Fruit fly (Drosophila melanogaster) whole organism, embryonic: Measurements from ENCODE around the gene Fum1.

Experiments
- Asciz ChIP-seq: fragments of 200-800 bp; sonication (Bioruptor generic); optimal IDR thresholded peaks from 2 replicates; lab custom pipeline; 2017; ENCODE audit warnings: missing biosample characterization, mild to moderate bottlenecking, missing genetic modification characterization, missing genetic modification reagents
- Bgb ChIP-seq: fragments of 200-800 bp; sonication (Bioruptor generic); IDR thresholded peaks from 2 replicates; pipeline ENCODE4 v1.3.6; 2022; ENCODE audit warnings: missing biosample characterization, missing genetic modification characterization; ENCODE audit not compliant: partially characterized antibody
- CG11456 ChIP-seq: fragments of 200-800 bp; sonication (Bioruptor generic); IDR thresholded peaks from 3 replicates; pipeline ENCODE4 v1.3.6; 2022; ENCODE audit warnings: missing biosample characterization, missing genetic modification characterization
- CG11723 ChIP-seq: fragments of 200-800 bp; sonication (Bioruptor generic); optimal IDR thresholded peaks from 2 replicates; lab custom pipeline; 2017; ENCODE audit warnings: missing biosample characterization, mild to moderate bottlenecking, missing genetic modification characterization
- CG12219 ChIP-seq: fragments of 200-800 bp; sonication (Bioruptor generic); optimal IDR thresholded peaks from 3 replicates; lab custom pipeline; 2018; ENCODE audit warnings: missing biosample characterization, mild to moderate bottlenecking, missing genetic modification characterization
- CG14710 ChIP-seq: fragments of 200-800 bp; sonication (Bioruptor generic); optimal IDR thresholded peaks from 3 replicates; lab custom pipeline; 2019; ENCODE audit warnings: missing biosample characterization, mild to moderate bottlenecking, missing genetic modification characterization, moderate library complexity
- CG16813 ChIP-seq: fragments of 200-800 bp; sonication (Bioruptor generic); IDR thresholded peaks from 3 replicates; pipeline ENCODE4 v1.3.6; 2022; ENCODE audit warnings: missing biosample characterization, missing genetic modification characterization; ENCODE audit not compliant: partially characterized antibody
- CG1832 ChIP-seq: fragments of 200-800 bp; sonication (Bioruptor generic); optimal IDR thresholded peaks from 2 replicates; lab custom pipeline; 2017; ENCODE audit warnings: missing biosample characterization, mild to moderate bottlenecking, missing genetic modification characterization, inconsistent platforms
- CG2116 ChIP-seq: fragments of 200-800 bp; sonication (Bioruptor generic); optimal IDR thresholded peaks from 3 replicates; lab custom pipeline; 2018; ENCODE audit warnings: missing biosample characterization, mild to moderate bottlenecking, missing genetic modification characterization
- CG31388 ChIP-seq: fragments of 200-800 bp; sonication (Bioruptor generic); optimal IDR thresholded peaks from 2 replicates; lab custom pipeline; 2016; ENCODE audit warnings: missing biosample characterization, missing genetic modification characterization
- CG4328 ChIP-seq: fragments of 200-800 bp; sonication (Bioruptor generic); optimal IDR thresholded peaks from 3 replicates; lab custom pipeline; 2017; ENCODE audit warnings: missing biosample characterization, missing genetic modification reagents, missing genetic modification characterization
- CG4854 ChIP-seq: fragments of 200-800 bp; sonication (Bioruptor generic); optimal IDR thresholded peaks from 2 replicates; lab custom pipeline; 2016; ENCODE audit warnings: missing biosample characterization, missing genetic modification characterization, inconsistent platforms
- CG6791 ChIP-seq: fragments of 200-800 bp; sonication (Bioruptor generic); IDR thresholded peaks from 3 replicates; pipeline ENCODE4 v1.3.6; 2022; ENCODE audit warnings: missing biosample characterization, missing genetic modification characterization; ENCODE audit not compliant: partially characterized antibody
- CG7963 ChIP-seq: fragments of 200-800 bp; sonication (Bioruptor generic); IDR thresholded peaks from 3 replicates; pipeline ENCODE4 v1.3.6; 2022; ENCODE audit warnings: missing biosample characterization, missing genetic modification characterization; ENCODE audit not compliant: partially characterized antibody
- CG8290 ChIP-seq, 3 experiments: fragments of 200-800 bp; sonication (Bioruptor generic); optimal IDR thresholded peaks; 2 replicates each; lab custom pipeline; 2016 to 2019; ENCODE audit warnings: missing biosample characterization in 3 of 3, missing genetic modification characterization in 3 of 3, mild to moderate bottlenecking in 2 of 3, moderate library complexity in 1 of 3
- CoRest ChIP-seq: fragments of 200-800 bp; sonication (Bioruptor generic); optimal IDR thresholded peaks from 3 replicates; lab custom pipeline; 2018; ENCODE audit warnings: missing biosample characterization, mild to moderate bottlenecking, missing genetic modification characterization, moderate library complexity
- Dip2 ChIP-seq: fragments of 200-800 bp; sonication (Bioruptor generic); IDR thresholded peaks from 2 replicates; pipeline ENCODE4 v1.3.6; 2022; ENCODE audit warnings: missing biosample characterization, missing genetic modification characterization
- Dll ChIP-seq: fragments of 200-800 bp; sonication (Bioruptor generic); IDR thresholded peaks from 4 replicates; pipeline ENCODE4 v1.3.6; 2022; ENCODE audit warnings: missing biosample characterization, missing genetic modification characterization; ENCODE audit not compliant: partially characterized antibody
- Dref ChIP-seq: fragments of 200-800 bp; sonication (Bioruptor generic); IDR thresholded peaks from 2 replicates; pipeline ENCODE4 v1.3.6; 2022; ENCODE audit warnings: missing biosample characterization, missing genetic modification characterization
- E2f2 ChIP-seq: fragments of 200-800 bp; sonication (Bioruptor generic); IDR thresholded peaks from 2 replicates; pipeline ENCODE4 v1.3.6; 2022; ENCODE audit warnings: missing biosample characterization, missing genetic modification characterization
- H2.0 ChIP-seq: fragments of 200-800 bp; sonication (Bioruptor generic); IDR thresholded peaks from 2 replicates; pipeline ENCODE4 v1.3.6; 2022; ENCODE audit warnings: missing biosample characterization, missing genetic modification characterization
- HLH4C ChIP-seq: fragments of 200-800 bp; sonication (Bioruptor generic); IDR thresholded peaks from 3 replicates; pipeline ENCODE4 v1.3.6; 2022; ENCODE audit warnings: missing biosample characterization, missing genetic modification characterization; ENCODE audit not compliant: partially characterized antibody
- Hmx ChIP-seq: fragments of 200-800 bp; sonication (Bioruptor generic); optimal IDR thresholded peaks from 2 replicates; lab custom pipeline; 2016; ENCODE audit warnings: missing biosample characterization, missing genetic modification characterization
- Kr ChIP-seq: fragments of 200-800 bp; sonication (Bioruptor generic); optimal IDR thresholded peaks from 2 replicates; lab custom pipeline; 2017; ENCODE audit warnings: missing biosample characterization, mild to moderate bottlenecking, missing genetic modification characterization
- MBD-R2 ChIP-seq: fragments of 200-800 bp; sonication (Bioruptor generic); IDR thresholded peaks from 2 replicates; pipeline ENCODE4 v1.3.6; 2022; ENCODE audit warnings: missing biosample characterization, missing genetic modification characterization
- MESR4 ChIP-seq: fragments of 200-800 bp; sonication (Bioruptor generic); optimal IDR thresholded peaks from 2 replicates; lab custom pipeline; 2018; ENCODE audit warnings: missing biosample characterization, mild to moderate bottlenecking, missing genetic modification characterization, moderate library complexity
- Myb ChIP-seq: fragments of 200-800 bp; sonication (Bioruptor generic); optimal IDR thresholded peaks from 2 replicates; lab custom pipeline; 2016; ENCODE audit warnings: missing biosample characterization, missing genetic modification characterization
- Opbp ChIP-seq: fragments of 200-800 bp; sonication (Bioruptor generic); IDR thresholded peaks from 3 replicates; pipeline ENCODE4 v1.3.6; 2022; ENCODE audit warnings: missing biosample characterization, missing genetic modification characterization; ENCODE audit not compliant: partially characterized antibody
- Trl ChIP-seq, 3 experiments: fragments of >200 bp in 2 of 3; fragments of 200-800 bp in 1 of 3; sonication (Bioruptor generic) in 1 of 3; optimal IDR thresholded peaks; 2 replicates in 1 of 3; 3 replicates in 2 of 3; lab custom pipeline; 2016 to 2017; ENCODE audit warnings: missing biosample characterization in 1 of 3, missing genetic modification characterization in 1 of 3
- YL-1 ChIP-seq: fragments of 200-800 bp; sonication (Bioruptor generic); optimal IDR thresholded peaks from 3 replicates; lab custom pipeline; 2017; ENCODE audit warnings: missing biosample characterization, mild to moderate bottlenecking, missing genetic modification characterization
- amos ChIP-seq: fragments of 200-800 bp; sonication (Bioruptor generic); IDR thresholded peaks from 2 replicates; pipeline ENCODE4 v1.3.6; 2022; ENCODE audit warnings: missing biosample characterization, missing genetic modification characterization; ENCODE audit not compliant: partially characterized antibody
- dm ChIP-seq: fragments of 200-800 bp; sonication (Bioruptor generic); optimal IDR thresholded peaks from 3 replicates; lab custom pipeline; 2016; ENCODE audit warnings: missing biosample characterization, missing genetic modification characterization
- exex ChIP-seq: fragments of 200-800 bp; sonication (Bioruptor generic); optimal IDR thresholded peaks from 4 replicates; lab custom pipeline; 2018; ENCODE audit warnings: missing biosample characterization, mild to moderate bottlenecking, missing genetic modification characterization, moderate library complexity
- hb ChIP-seq: fragments of 200-800 bp; sonication (Bioruptor generic); IDR thresholded peaks from 3 replicates; pipeline ENCODE4 v1.3.6; 2022; ENCODE audit warnings: missing biosample characterization, missing genetic modification characterization; ENCODE audit not compliant: partially characterized antibody
- hbn ChIP-seq: fragments of 200-800 bp; sonication (Bioruptor generic); IDR thresholded peaks from 2 replicates; pipeline ENCODE4 v1.3.6; 2022; ENCODE audit warnings: missing biosample characterization, missing genetic modification characterization; ENCODE audit not compliant: partially characterized antibody
- insv ChIP-seq, 2 experiments: fragments of 200-800 bp; sonication (Bioruptor generic); optimal IDR thresholded peaks; 3 replicates each; lab custom pipeline; 2016 to 2018; ENCODE audit warnings: missing biosample characterization in 2 of 2, missing genetic modification characterization in 2 of 2
- inv ChIP-seq: fragments of 200-800 bp; sonication (Bioruptor generic); IDR thresholded peaks from 2 replicates; pipeline ENCODE4 v1.3.6; 2022; ENCODE audit warnings: missing biosample characterization, missing genetic modification characterization; ENCODE audit not compliant: partially characterized antibody
- kay ChIP-seq: fragments of 200-800 bp; sonication (Bioruptor generic); optimal IDR thresholded peaks from 2 replicates; lab custom pipeline; 2016; ENCODE audit warnings: missing biosample characterization, missing genetic modification characterization
- nerfin-2 ChIP-seq: fragments of 200-800 bp; sonication (Bioruptor generic); IDR thresholded peaks from 2 replicates; pipeline ENCODE4 v1.3.6; 2022; ENCODE audit warnings: missing biosample characterization, missing genetic modification characterization; ENCODE audit not compliant: partially characterized antibody
- onecut ChIP-seq: fragments of 200-800 bp; sonication (Bioruptor generic); IDR thresholded peaks from 2 replicates; pipeline ENCODE4 v1.3.6; 2022; ENCODE audit warnings: missing biosample characterization, missing genetic modification characterization
- row ChIP-seq: fragments of 200-800 bp; sonication (Bioruptor generic); IDR thresholded peaks from 3 replicates; pipeline ENCODE4 v1.3.6; 2022; ENCODE audit warnings: missing biosample characterization, missing genetic modification characterization
- sima ChIP-seq: fragments of 200-800 bp; sonication (Bioruptor generic); optimal IDR thresholded peaks from 2 replicates; lab custom pipeline; 2016; ENCODE audit warnings: missing biosample characterization, missing genetic modification characterization
- sr ChIP-seq: fragments of 200-800 bp; sonication (Bioruptor generic); IDR thresholded peaks from 3 replicates; pipeline ENCODE4 v1.3.6; 2022; ENCODE audit warnings: missing biosample characterization, missing genetic modification characterization
- stwl ChIP-seq: fragments of 200-800 bp; sonication (Bioruptor generic); optimal IDR thresholded peaks from 3 replicates; lab custom pipeline; 2018; ENCODE audit warnings: missing biosample characterization, mild to moderate bottlenecking, missing genetic modification characterization, moderate library complexity
- sug ChIP-seq: fragments of 200-800 bp; optimal IDR thresholded peaks from 2 replicates; lab custom pipeline; 2019; ENCODE audit warnings: missing biosample characterization, mild to moderate bottlenecking, missing genetic modification characterization, moderate library complexity

The Fum1 gene

dm6 chrX:6688620-6689400 lies 10.6 kb downstream of the Fum1 start, which contains the start of gene CG3184 (continued):
- TF ChIP-seq CG14710 (tag; lab: Kevin White, UChicago) (peak; percentile 13), Hmx (GFP tag; lab: Kevin White, UChicago) (no peak), nerfin-2 (GFP tag; lab: Robert Waterston, UW) (peak; percentile 67; the same call in 1 of the 2 replicates), CG2116 (peak; percentile 87), MBD-R2 (GFP tag; lab: Robert Waterston, UW) (peak; percentile 49), CG7963 (GFP tag; lab: Robert Waterston, UW) (peak; percentile 61; the same call in 1 of the 3 replicates), CG12219 (GFP tag; lab: Kevin White, UChicago) (no peak), dm (GFP tag; lab: Kevin White, UChicago) (peak; percentile 56), Opbp (GFP tag; lab: Robert Waterston, UW) (peak; percentile 30; the same call in 2 of the 3 replicates), stwl (tag; lab: Kevin White, UChicago) (peak; percentile 30), CG6791 (peak; percentile 71), CG11456 (GFP tag; lab: Robert Waterston, UW) (no peak), row (0 out of 3 replicates have a peak, but pooled peaks have one; percentile 13), CG11723 (GFP tag; lab: Kevin White, UChicago) (no peak), hb (peak; percentile 43; the same call in 1 of the 3 replicates), E2f2 (0 out of 2 replicates have a peak, but pooled peaks have one; percentile 22), Dll (GFP tag; lab: Robert Waterston, UW) (peak; percentile 29; the same call in 1 of the 4 replicates), CG8290 (GFP tag; optimal IDR thresholded peaks at IDR 0.05; lab: Kevin White, UChicago) (peak; percentile 25), CG8290 (tag; optimal IDR thresholded peaks at IDR 0.05; lab: Kevin White, UChicago) (no peak), H2.0 (GFP tag; lab: Robert Waterston, UW) (no peak), sr (GFP tag; lab: Robert Waterston, UW) (0 out of 3 replicates have a peak, but pooled peaks have one; percentile 25), Myb (peak; percentile 40), CG4854 (GFP tag; lab: Kevin White, UChicago) (no peak), Bgb (GFP tag; lab: Robert Waterston, UW) (0 out of 2 replicates have a peak, but pooled peaks have one; percentile 31), CoRest (tag; lab: Kevin White, UChicago) (no peak), sima (GFP tag; lab: Kevin White, UChicago) (no peak), amos (GFP tag; lab: Robert Waterston, UW) (peak; percentile 35; the same call in 1 of the 2 replicates), CG16813 (GFP tag; lab: Robert Waterston, UW) (peak; percentile 45; the same call in 2 of the 3 replicates), hbn (GFP tag; lab: Robert Waterston, UW) (peak; percentile 40; the same call in 1 of the 2 replicates), inv (GFP tag; lab: Robert Waterston, UW) (0 out of 2 replicates have a peak, but pooled peaks have one; percentile 27), Dip2 (no peak)

- TF ChIP-seq YL-1 (GFP tag; lab: Kevin White, UChicago) (peak; percentile 80), HLH4C (GFP tag; lab: Robert Waterston, UW) (no peak), Trl (optimal IDR thresholded peaks at IDR 0.05; lab: Kevin White, UChicago) (peak in 1 of 2 experiments; percentile 50), Trl (GFP tag; optimal IDR thresholded peaks at IDR 0.05; lab: Kevin White, UChicago) (no peak), Asciz (GFP tag; lab: Kevin White, UChicago) (no peak), onecut (peak; percentile 100), Dref (GFP tag; lab: Robert Waterston, UW) (peak; percentile 53), CG1832 (GFP tag; lab: Kevin White, UChicago) (peak; percentile 34), sug (peak; percentile 11), kay (GFP tag; lab: Kevin White, UChicago) (no peak), MESR4 (peak; percentile 65), Kr (GFP tag; lab: Kevin White, UChicago) (peak; percentile 42), MBD-R2 (GFP tag; lab: Robert Waterston, UW) (peak; percentile 49; the same call in 1 of the 2 replicates), exex (tag; lab: Kevin White, UChicago) (peak; percentile 5), insv (GFP tag; optimal IDR thresholded peaks at IDR 0.05; lab: Kevin White, UChicago) (peak in 1 of 2 experiments; percentile 4), CG31388 (GFP tag; lab: Kevin White, UChicago) (no peak), CG4328 (peak; percentile 30)
Measured at dm6 chrX:6694105-6694788, 16.0 kb downstream of the Fum1 start.
